Fruit fly (Drosophila melanogaster) whole organism, embryonic: ENCODE measurements around the gene CG33796.

Experiments used
- Asciz ChIP-seq: fragments of 200-800 bp; sonication (Bioruptor generic); optimal IDR thresholded peaks from 2 replicates; lab custom pipeline; 2017; ENCODE audit warnings: missing biosample characterization, mild to moderate bottlenecking, missing genetic modification characterization, missing genetic modification reagents
- Awh ChIP-seq: fragments of 200-800 bp; sonication (Bioruptor generic); IDR thresholded peaks from 2 replicates; pipeline ENCODE4, ENCODE4 v1.3.6; 2022; ENCODE audit warnings: missing biosample characterization, missing genetic modification characterization
- C15 ChIP-seq: fragments of 200-800 bp; sonication (Bioruptor generic); IDR thresholded peaks from 3 replicates; pipeline ENCODE4 v1.3.6; 2022; ENCODE audit warnings: missing biosample characterization, missing genetic modification characterization
- CG14710 ChIP-seq: fragments of 200-800 bp; sonication (Bioruptor generic); optimal IDR thresholded peaks from 3 replicates; lab custom pipeline; 2019; ENCODE audit warnings: missing biosample characterization, mild to moderate bottlenecking, missing genetic modification characterization, moderate library complexity
- CG1602 ChIP-seq: fragments of 200-800 bp; sonication (Bioruptor generic); optimal IDR thresholded peaks from 3 replicates; lab custom pipeline; 2016; ENCODE audit warnings: missing biosample characterization, missing genetic modification characterization
- CG17186 ChIP-seq: fragments of 200-800 bp; sonication (Bioruptor generic); optimal IDR thresholded peaks from 3 replicates; lab custom pipeline; 2017; ENCODE audit warnings: missing biosample characterization, missing genetic modification reagents, missing genetic modification characterization
- CG17385 ChIP-seq: fragments of 200-800 bp; sonication (Bioruptor generic); optimal IDR thresholded peaks from 3 replicates; lab custom pipeline; 2018; ENCODE audit warnings: missing biosample characterization, mild to moderate bottlenecking, missing genetic modification characterization
- CG2678 ChIP-seq: fragments of 200-800 bp; sonication (Bioruptor generic); optimal IDR thresholded peaks from 3 replicates; lab custom pipeline; 2019; ENCODE audit warnings: missing biosample characterization, mild to moderate bottlenecking, missing genetic modification characterization, moderate library complexity
- CG32767 ChIP-seq: fragments of 200-800 bp; sonication (Bioruptor generic); IDR thresholded peaks from 2 replicates; pipeline ENCODE4 v1.3.6; 2022; ENCODE audit warnings: missing biosample characterization, missing genetic modification characterization
- CG3838 ChIP-seq: fragments of 200-800 bp; sonication (Bioruptor generic); optimal IDR thresholded peaks from 3 replicates; lab custom pipeline; 2016; ENCODE audit warnings: missing biosample characterization, missing genetic modification characterization
- CG3847 ChIP-seq: fragments of 200-800 bp; sonication (Bioruptor generic); IDR thresholded peaks from 2 replicates; pipeline ENCODE4 v1.3.6; 2022; ENCODE audit warnings: missing biosample characterization, missing genetic modification characterization
- CG4854 ChIP-seq: fragments of 200-800 bp; sonication (Bioruptor generic); optimal IDR thresholded peaks from 2 replicates; lab custom pipeline; 2016; ENCODE audit warnings: missing biosample characterization, missing genetic modification characterization, inconsistent platforms
- CG6272 ChIP-seq: fragments of 200-800 bp; sonication (Bioruptor generic); IDR thresholded peaks from 2 replicates; pipeline ENCODE4 v1.3.6; 2022; ENCODE audit warnings: missing biosample characterization, missing genetic modification characterization
- Camta ChIP-seq: fragments of 200-800 bp; sonication (Bioruptor generic); optimal IDR thresholded peaks from 2 replicates; lab custom pipeline; 2016; ENCODE audit warnings: missing biosample characterization, missing genetic modification characterization
- D19A ChIP-seq: fragments of 200-800 bp; optimal IDR thresholded peaks from 3 replicates; lab custom pipeline; 2019; ENCODE audit warnings: missing biosample characterization, mild to moderate bottlenecking, missing genetic modification characterization, moderate library complexity
- Dbx ChIP-seq: fragments of 200-800 bp; sonication (Bioruptor generic); IDR thresholded peaks from 3 replicates; pipeline ENCODE4 v1.3.6; 2022; ENCODE audit warnings: missing biosample characterization, missing genetic modification characterization
- Dll ChIP-seq: fragments of 200-800 bp; sonication (Bioruptor generic); IDR thresholded peaks from 4 replicates; pipeline ENCODE4 v1.3.6; 2022; ENCODE audit warnings: missing biosample characterization, missing genetic modification characterization; ENCODE audit not compliant: partially characterized antibody
- Fer1 ChIP-seq: fragments of 200-800 bp; sonication (Bioruptor generic); optimal IDR thresholded peaks from 2 replicates; lab custom pipeline; 2017; ENCODE audit warnings: missing biosample characterization, mild to moderate bottlenecking, missing genetic modification characterization
- HLHmδ ChIP-seq: fragments of 200-800 bp; sonication (Bioruptor generic); optimal IDR thresholded peaks from 2 replicates; lab custom pipeline; 2018; ENCODE audit warnings: missing biosample characterization, mild to moderate bottlenecking, missing genetic modification characterization, moderate library complexity
- Hmx ChIP-seq: fragments of 200-800 bp; sonication (Bioruptor generic); optimal IDR thresholded peaks from 2 replicates; lab custom pipeline; 2016; ENCODE audit warnings: missing biosample characterization, missing genetic modification characterization
- Hr39 ChIP-seq: fragments of >200 bp; optimal IDR thresholded peaks from 2 replicates; lab custom pipeline; 2017
- Lim3 ChIP-seq: fragments of 200-800 bp; sonication (Bioruptor generic); IDR thresholded peaks from 2 replicates; pipeline ENCODE4 v1.3.6; 2022; ENCODE audit warnings: missing biosample characterization, missing genetic modification characterization
- Mrtf ChIP-seq: fragments of 200-800 bp; sonication (Bioruptor generic); IDR thresholded peaks from 3 replicates; pipeline ENCODE4 v1.3.6; 2022; ENCODE audit warnings: missing biosample characterization, missing genetic modification characterization
- Nf-YC ChIP-seq: fragments of 200-800 bp; optimal IDR thresholded peaks from 3 replicates; lab custom pipeline; 2019; ENCODE audit warnings: missing biosample characterization, mild to moderate bottlenecking, missing genetic modification characterization, moderate library complexity
- NfI ChIP-seq: fragments of 200-800 bp; sonication (Bioruptor generic); optimal IDR thresholded peaks from 3 replicates; lab custom pipeline; 2018; ENCODE audit warnings: missing biosample characterization, mild to moderate bottlenecking, missing genetic modification characterization, moderate library complexity
- Pdp1 ChIP-seq, 2 experiments: fragments of 200-800 bp; sonication (Bioruptor generic); optimal IDR thresholded peaks; 3 replicates each; lab custom pipeline; 2016; ENCODE audit warnings: missing biosample characterization in 2 of 2, missing genetic modification characterization in 2 of 2, mild to moderate bottlenecking in 1 of 2, moderate library complexity in 1 of 2
- Six4 ChIP-seq: fragments of 200-800 bp; sonication (Bioruptor generic); optimal IDR thresholded peaks from 2 replicates; lab custom pipeline; 2016; ENCODE audit warnings: missing biosample characterization, missing genetic modification characterization
- Sox100B ChIP-seq: fragments of 200-800 bp; sonication (Bioruptor generic); optimal IDR thresholded peaks from 3 replicates; lab custom pipeline; 2018; ENCODE audit warnings: missing biosample characterization, mild to moderate bottlenecking, missing genetic modification characterization
- Ssrp ChIP-seq: fragments of 200-800 bp; sonication (Bioruptor generic); optimal IDR thresholded peaks from 2 replicates; lab custom pipeline; 2018; ENCODE audit warnings: missing biosample characterization, mild to moderate bottlenecking, missing genetic modification characterization, moderate library complexity
- ase ChIP-seq: fragments of 200-800 bp; sonication (Bioruptor generic); IDR thresholded peaks from 3 replicates; pipeline ENCODE4 v1.3.6; 2022; ENCODE audit warnings: missing biosample characterization, missing genetic modification characterization
- bab2 ChIP-seq: fragments of 200-800 bp; sonication (Bioruptor generic); optimal IDR thresholded peaks from 2 replicates; lab custom pipeline; 2016; ENCODE audit warnings: missing biosample characterization, missing genetic modification characterization
- chinmo ChIP-seq: fragments of 200-800 bp; sonication (Bioruptor generic); IDR thresholded peaks from 4 replicates; pipeline ENCODE4 v1.3.6; 2022; ENCODE audit warnings: missing biosample characterization, missing genetic modification characterization; ENCODE audit not compliant: partially characterized antibody
- cwo ChIP-seq: fragments of 200-800 bp; sonication (Bioruptor generic); optimal IDR thresholded peaks from 3 replicates; lab custom pipeline; 2017; ENCODE audit warnings: missing biosample characterization, missing genetic modification characterization, mild to moderate bottlenecking, moderate library complexity, missing genetic modification reagents
- esg ChIP-seq: fragments of 200-800 bp; sonication (Bioruptor generic); conservative IDR thresholded peaks from 2 replicates; pipeline ENCODE4 v1.3.6; 2022; ENCODE audit warnings: missing biosample characterization, missing genetic modification characterization
- fd96Cb ChIP-seq: fragments of 200-800 bp; sonication (Bioruptor generic); optimal IDR thresholded peaks from 2 replicates; lab custom pipeline; 2018; ENCODE audit warnings: missing biosample characterization, mild to moderate bottlenecking, missing genetic modification characterization, moderate library complexity
- gcm ChIP-seq: fragments of 200-800 bp; sonication (Bioruptor generic); optimal IDR thresholded peaks from 2 replicates; lab custom pipeline; 2019; ENCODE audit warnings: missing biosample characterization, mild to moderate bottlenecking, missing genetic modification characterization, moderate library complexity
- grau ChIP-seq: fragments of 200-800 bp; optimal IDR thresholded peaks from 3 replicates; lab custom pipeline; 2019; ENCODE audit warnings: missing biosample characterization, mild to moderate bottlenecking, missing genetic modification characterization, moderate library complexity
- grn ChIP-seq: fragments of 200-800 bp; sonication (Bioruptor generic); optimal IDR thresholded peaks from 3 replicates; lab custom pipeline; 2017; ENCODE audit warnings: missing biosample characterization, missing genetic modification characterization
- hth ChIP-seq: fragments of >200 bp; optimal IDR thresholded peaks from 2 replicates; lab custom pipeline; 2017; ENCODE audit warnings: inconsistent platforms
- mam ChIP-seq: fragments of 200-800 bp; sonication (Bioruptor generic); optimal IDR thresholded peaks from 3 replicates; lab custom pipeline; 2016; ENCODE audit warnings: missing biosample characterization, missing genetic modification characterization
- pan ChIP-seq, 4 experiments: fragments of >200 bp in 3 of 4; fragments of 200-800 bp in 1 of 4; sonication (Bioruptor generic) in 1 of 4; optimal IDR thresholded peaks in 3 of 4; IDR thresholded peaks in 1 of 4; 2 replicates each; pipeline versions ENCODE4 v1.3.6 to Lab custom; 2017 to 2022; ENCODE audit warnings: missing biosample characterization in 2 of 4, missing genetic modification characterization in 2 of 4, mixed read lengths in 1 of 4
- pnt ChIP-seq: fragments of 200-800 bp; sonication (Bioruptor generic); optimal IDR thresholded peaks from 3 replicates; lab custom pipeline; 2016; ENCODE audit warnings: missing biosample characterization, missing genetic modification characterization
- rib ChIP-seq: fragments of 200-800 bp; sonication (Bioruptor generic); IDR thresholded peaks from 2 replicates; pipeline ENCODE4 v1.3.6; 2022; ENCODE audit warnings: missing biosample characterization, missing genetic modification characterization
- row ChIP-seq: fragments of 200-800 bp; sonication (Bioruptor generic); IDR thresholded peaks from 3 replicates; pipeline ENCODE4 v1.3.6; 2022; ENCODE audit warnings: missing biosample characterization, missing genetic modification characterization
- slou ChIP-seq: fragments of 200-800 bp; sonication (Bioruptor generic); optimal IDR thresholded peaks from 3 replicates; lab custom pipeline; 2016; ENCODE audit warnings: missing biosample characterization, missing genetic modification characterization
- ssp ChIP-seq: fragments of 200-800 bp; sonication (Bioruptor generic); IDR thresholded peaks from 2 replicates; pipeline ENCODE4 v1.3.6; 2022; ENCODE audit warnings: missing biosample characterization, missing genetic modification characterization
- toy ChIP-seq: fragments of 200-800 bp; sonication (Bioruptor generic); IDR thresholded peaks from 2 replicates; pipeline ENCODE4 v1.3.6; 2022; ENCODE audit warnings: missing biosample characterization, missing genetic modification characterization
- ttk ChIP-seq: fragments of 200-800 bp; sonication (Bioruptor generic); IDR thresholded peaks from 2 replicates; pipeline ENCODE4 v2.1.2; 2022; ENCODE audit warnings: missing biosample characterization, missing genetic modification characterization
- unpg ChIP-seq: fragments of 200-800 bp; sonication (Bioruptor generic); optimal IDR thresholded peaks from 3 replicates; lab custom pipeline; 2018; ENCODE audit warnings: missing biosample characterization, mild to moderate bottlenecking, missing genetic modification characterization, moderate library complexity

The CG33796 gene

DNA sequence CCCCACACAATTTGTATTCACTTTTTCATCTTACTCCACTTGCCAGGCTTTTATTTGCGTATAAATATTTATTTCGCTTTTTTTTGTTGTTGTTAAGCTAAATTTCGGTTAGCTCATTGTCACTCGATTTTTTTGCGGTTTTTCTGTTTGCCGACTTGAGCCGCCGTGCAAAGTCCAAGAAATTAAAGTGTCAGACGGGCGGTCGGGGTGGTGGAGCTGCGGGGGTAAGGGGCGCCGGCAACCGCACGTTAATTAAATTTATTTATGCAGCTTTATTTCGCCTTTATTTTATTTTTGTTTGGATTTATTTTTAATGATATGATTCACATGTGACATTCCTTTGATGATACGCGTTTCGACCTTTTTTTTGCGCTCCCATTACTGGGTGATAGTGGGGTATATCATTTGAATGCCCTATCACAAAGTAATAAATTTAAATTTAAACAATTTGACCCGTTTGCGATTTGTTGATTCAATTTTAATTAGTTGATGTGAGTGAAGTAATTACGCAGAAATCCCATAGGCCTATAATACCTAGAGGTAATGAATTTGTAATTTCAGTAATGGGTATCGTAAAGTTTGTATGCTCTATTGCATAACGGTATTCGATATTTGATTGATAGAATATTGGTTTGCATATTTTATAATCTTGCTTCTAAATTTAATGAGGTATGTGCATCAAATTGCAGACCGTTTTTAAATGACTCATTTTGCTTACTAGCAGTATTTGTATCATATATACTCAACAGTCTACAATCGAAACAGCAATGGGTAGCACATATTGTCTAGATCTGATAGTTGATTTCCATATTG is 4.3 kb downstream of the CG33796 start (continued):
- TF ChIP-seq Dll (GFP tag; lab: Robert Waterston, UW), result no peak
- TF ChIP-seq NfI (GFP tag; lab: Kevin White, UChicago), result peak; percentile 38
- peak; percentile 65 for TF ChIP-seq grau (tag; lab: Kevin White, UChicago)
- peak; percentile 51 for TF ChIP-seq bab2
- TF ChIP-seq C15 (GFP tag; lab: Robert Waterston, UW), result no peak
- TF ChIP-seq Fer1 (GFP tag; lab: Kevin White, UChicago), result no peak
- peak; percentile 32 for TF ChIP-seq CG3838 (GFP tag; lab: Kevin White, UChicago)
- no peak for TF ChIP-seq Nf-YC (tag; lab: Kevin White, UChicago)
- no peak for TF ChIP-seq ttk (GFP tag; lab: Robert Waterston, UW)
- peak; percentile 65 for TF ChIP-seq mam (GFP tag; lab: Kevin White, UChicago)
- TF ChIP-seq CG1602 (GFP tag; lab: Kevin White, UChicago), result peak; percentile 31
- no peak for TF ChIP-seq Six4
- TF ChIP-seq Mrtf, result peak; percentile 58; the same call in 1 of the 3 replicates
- TF ChIP-seq toy (GFP tag; lab: Robert Waterston, UW), result no peak
- no peak for TF ChIP-seq CG6272 (GFP tag; lab: Robert Waterston, UW)
- peak; percentile 66; the same call in 1 of the 2 replicates for TF ChIP-seq rib (GFP tag; lab: Robert Waterston, UW)
- TF ChIP-seq Camta (GFP tag; lab: Kevin White, UChicago), result peak; percentile 46
- TF ChIP-seq fd96Cb (tag; lab: Kevin White, UChicago), result peak; percentile 2
- no peak for TF ChIP-seq pan (optimal IDR thresholded peaks at IDR 0.05; lab: Kevin White, UChicago)
- peak in 1 of 2 experiments; percentile 39 for TF ChIP-seq pan (GFP tag; optimal IDR thresholded peaks at IDR 0.05 in 1 of 2, IDR thresholded peaks at IDR 0.05 in 1 of 2)
- TF ChIP-seq Lim3 (GFP tag; lab: Robert Waterston, UW), result no peak
- no peak for TF ChIP-seq CG14710
- TF ChIP-seq pnt (GFP tag; lab: Kevin White, UChicago), result peak; percentile 16
- no peak for TF ChIP-seq CG32767 (GFP tag; lab: Robert Waterston, UW)
- TF ChIP-seq Ssrp (tag; lab: Kevin White, UChicago), result no peak
- no peak for TF ChIP-seq cwo (GFP tag; lab: Kevin White, UChicago)
- TF ChIP-seq Sox100B (GFP tag; lab: Kevin White, UChicago), result no peak
- peak; percentile 57 for TF ChIP-seq esg (GFP tag; lab: Robert Waterston, UW)
- TF ChIP-seq CG17186 (GFP tag; lab: Kevin White, UChicago), result no peak
- TF ChIP-seq unpg, result peak; percentile 8
- TF ChIP-seq slou (GFP tag; lab: Kevin White, UChicago), result peak; percentile 51
- no peak for TF ChIP-seq ssp
- TF ChIP-seq Asciz (GFP tag; lab: Kevin White, UChicago), result peak; percentile 2
- no peak for TF ChIP-seq ase (GFP tag; lab: Robert Waterston, UW)
- no peak for TF ChIP-seq grn (GFP tag; lab: Kevin White, UChicago)
- peak; percentile 51 for TF ChIP-seq row
- TF ChIP-seq Hr39 (lab: Kevin White, UChicago), result no peak
- peak; percentile 62; the same call in 2 of the 3 replicates for TF ChIP-seq Dbx (GFP tag; lab: Robert Waterston, UW)
- TF ChIP-seq HLHmδ (GFP tag; lab: Kevin White, UChicago), result no peak
- TF ChIP-seq gcm (GFP tag; lab: Kevin White, UChicago), result no peak
- TF ChIP-seq Hmx, result peak; percentile 10
- TF ChIP-seq chinmo, result peak; percentile 71; the same call in 2 of the 4 replicates
- TF ChIP-seq CG3847 (GFP tag; lab: Robert Waterston, UW), result peak; percentile 56
- TF ChIP-seq CG4854 (GFP tag; lab: Kevin White, UChicago), result peak; percentile 53
- TF ChIP-seq D19A (tag; lab: Kevin White, UChicago), result no peak
- 0 out of 2 replicates have a peak, but pooled peaks have one; percentile 25 for TF ChIP-seq Awh (GFP tag; lab: Robert Waterston, UW)
- peak; percentile 54 to 67 for TF ChIP-seq Pdp1 (GFP tag; optimal IDR thresholded peaks at IDR 0.05; lab: Kevin White, UChicago)
- peak; percentile 72 for TF ChIP-seq CG2678 (tag; lab: Kevin White, UChicago)
- peak; percentile 31 for TF ChIP-seq CG17385 (GFP tag; lab: Kevin White, UChicago)
- no peak for TF ChIP-seq hth (lab: Kevin White, UChicago)
